Worm (Caenorhabditis elegans) whole organism, L4/young adult: ENCODE results near the gene F19G12.8.

Experiments used
- W03F9.2 ChIP-seq: fragments of 150-350 bp; optimal IDR thresholded peaks from 2 replicates; lab custom pipeline; 2014; ENCODE audit warnings: missing biosample characterization, missing genetic modification characterization
- dao-5 ChIP-seq: sonication (generic microtip); optimal IDR thresholded peaks from 2 replicates; lab custom pipeline; 2016; ENCODE audit warnings: missing genotype, missing genetic modification characterization, moderate library complexity, missing compliant biosample characterization
- him-1 ChIP-seq: sonication (generic microtip); optimal IDR thresholded peaks from 2 replicates; lab custom pipeline; 2016; ENCODE audit warnings: missing genotype, missing genetic modification reagents, missing genetic modification characterization, missing compliant biosample characterization

ce11 chrX:1445696-1446095 is 28.6 kb downstream of the F19G12.8 start:
- no peak for TF ChIP-seq him-1 (tag; lab: Kevin White, UChicago)
- no peak for TF ChIP-seq W03F9.2 (tag; lab: Kevin White, UChicago)
- TF ChIP-seq dao-5 (tag; lab: Kevin White, UChicago): no peak
